Fruit fly (Drosophila melanogaster): ENCODE data around the gene Tengl2.
A peak's percentile ranks its signal among the peaks of the same experiment; 100 is the strongest.

The Tengl2 gene

DNA sequence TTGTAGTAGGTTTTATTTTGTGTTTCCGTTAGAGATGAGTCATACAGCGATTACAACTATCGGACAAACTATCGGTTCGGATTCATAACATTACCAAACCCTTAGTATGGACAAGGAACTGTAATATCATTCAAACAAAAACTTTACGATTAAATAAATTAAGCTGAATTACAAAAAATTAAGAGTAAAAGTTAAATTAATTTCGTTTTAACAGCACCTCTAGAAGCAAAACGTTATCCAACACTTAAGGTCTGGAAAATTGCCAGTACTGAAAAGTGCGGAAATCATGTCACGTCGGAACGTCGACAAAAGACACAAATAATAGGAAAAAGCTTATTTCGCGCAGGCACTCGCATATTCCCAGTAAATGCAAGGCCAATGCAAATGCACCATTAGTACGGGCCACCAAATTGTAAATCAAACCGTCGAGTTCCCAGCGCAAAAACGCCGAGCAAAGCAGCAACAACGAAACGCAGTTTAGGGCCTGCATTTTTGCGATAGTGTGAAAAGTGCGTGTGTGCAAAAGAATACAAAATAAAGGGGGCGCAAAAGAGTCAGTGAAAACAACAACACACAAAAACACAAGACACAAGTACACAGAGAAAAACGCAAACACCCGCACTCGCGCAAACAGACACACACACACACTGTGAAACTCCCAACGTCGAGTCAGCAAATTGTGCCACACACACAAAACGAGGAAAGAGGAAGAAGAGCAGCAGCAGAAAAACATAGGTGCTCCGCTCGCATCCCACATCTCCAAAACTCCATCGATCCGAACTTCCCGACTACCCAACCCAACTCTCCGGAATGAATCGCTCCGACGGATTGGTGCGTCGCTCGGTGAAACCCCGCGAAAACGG is 12.7 kb downstream of the Tengl2 start, which contains the start of the genes CG15387 and sau (continued):
- peak; percentile 88 for TF ChIP-seq Sox14 (GFP tag; optimal IDR thresholded peaks at IDR 0.05)
- TF ChIP-seq CG7368 (GFP tag; optimal IDR thresholded peaks at IDR 0.05), result peak; percentile 75
- peak; percentile 50 for TF ChIP-seq spab (GFP tag; optimal IDR thresholded peaks at IDR 0.05)
- peak; percentile 90 for TF ChIP-seq Hr4 (GFP tag; optimal IDR thresholded peaks at IDR 0.05)
- TF ChIP-seq eg (GFP tag; IDR thresholded peaks at IDR 0.05), result peak; percentile 77
- peak; percentile 59 for TF ChIP-seq fd85E (GFP tag; optimal IDR thresholded peaks at IDR 0.05)
- peak; percentile 56 for TF ChIP-seq CG15336 (GFP tag; IDR thresholded peaks at IDR 0.05)
- peak; percentile 53 for TF ChIP-seq CG6808 (GFP tag; optimal IDR thresholded peaks at IDR 0.05)
- peak; percentile 57 for TF ChIP-seq CG8319 (GFP tag; optimal IDR thresholded peaks at IDR 0.05)
- peak; percentile 2 for TF ChIP-seq CG16779 (tag; optimal IDR thresholded peaks at IDR 0.05)
- peak; percentile 54 for TF ChIP-seq dac (GFP tag; optimal IDR thresholded peaks at IDR 0.05)
- TF ChIP-seq CG11294 (GFP tag; IDR thresholded peaks at IDR 0.05), result peak; percentile 45; the same call in 1 of the 2 replicates
- peak; percentile 90 for TF ChIP-seq topi (GFP tag; optimal IDR thresholded peaks at IDR 0.05)
- TF ChIP-seq Sox15 (GFP tag; optimal IDR thresholded peaks at IDR 0.05), result peak; percentile 71
- peak; percentile 93 for TF ChIP-seq lz (GFP tag; optimal IDR thresholded peaks at IDR 0.05)
- peak; percentile 42 for TF ChIP-seq Lpt (GFP tag; optimal IDR thresholded peaks at IDR 0.05)
- peak; percentile 43 for TF ChIP-seq CG9139 (GFP tag; optimal IDR thresholded peaks at IDR 0.05)
- peak; percentile 67 for TF ChIP-seq fd59A (GFP tag; optimal IDR thresholded peaks at IDR 0.05)

DNA sequence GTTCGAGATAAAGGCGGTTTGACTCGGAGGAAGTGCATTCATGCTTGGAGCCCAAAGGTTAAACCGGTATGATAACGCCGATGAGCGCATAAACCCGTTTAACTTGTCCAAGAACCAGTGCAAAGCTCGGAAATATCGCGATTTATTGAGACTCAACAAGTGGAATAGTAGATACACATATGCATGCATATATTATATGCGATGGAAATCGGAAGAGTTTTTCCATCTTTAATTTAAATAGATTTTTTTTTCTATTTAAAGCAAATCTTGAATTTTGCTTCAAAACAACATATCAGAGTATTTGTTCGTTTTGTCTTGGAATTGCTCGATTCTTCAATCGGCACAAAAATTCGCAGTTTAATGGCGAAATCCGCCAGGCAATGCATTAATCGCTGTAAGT is 16.8 kb downstream of the Tengl2 start:
- TF ChIP-seq Met (GFP tag; optimal IDR thresholded peaks at IDR 0.05), result no peak
- TF ChIP-seq eg (GFP tag; IDR thresholded peaks at IDR 0.05), result 0 out of 3 replicates have a peak, but pooled peaks have one; percentile 38
- TF ChIP-seq CG10631 (GFP tag; optimal IDR thresholded peaks at IDR 0.05), result no peak
- no peak for TF ChIP-seq dac (GFP tag; optimal IDR thresholded peaks at IDR 0.05)
- peak; percentile 33 for TF ChIP-seq CG6276 (GFP tag; optimal IDR thresholded peaks at IDR 0.05)
- TF ChIP-seq ss (GFP tag; optimal IDR thresholded peaks at IDR 0.05), result peak in 1 of 2 experiments; percentile 6
- TF ChIP-seq CG3032 (tag; optimal IDR thresholded peaks at IDR 0.05), result no peak
- no peak for TF ChIP-seq CG16779 (tag; optimal IDR thresholded peaks at IDR 0.05)
- no peak for TF ChIP-seq CG6808 (GFP tag; optimal IDR thresholded peaks at IDR 0.05)
- TF ChIP-seq svp (GFP tag), result peak; percentile 78
- TF ChIP-seq CG10669 (GFP tag; optimal IDR thresholded peaks at IDR 0.05), result no peak
- peak; percentile 78 for TF ChIP-seq Eip78C (GFP tag)
- TF ChIP-seq CG8119 (GFP tag; IDR thresholded peaks at IDR 0.05), result peak; percentile 48; the same call in 1 of the 3 replicates
- peak; percentile 4 for TF ChIP-seq CG3919 (GFP tag; optimal IDR thresholded peaks at IDR 0.05)
- peak; percentile 8 for TF ChIP-seq dsx (GFP tag; optimal IDR thresholded peaks at IDR 0.05; ENCODE audit: poor library complexity, severe bottlenecking)
- TF ChIP-seq vri (GFP tag; optimal IDR thresholded peaks at IDR 0.05), result no peak
- no peak for TF ChIP-seq lz (GFP tag; optimal IDR thresholded peaks at IDR 0.05)
- TF ChIP-seq CG11762 (GFP tag; optimal IDR thresholded peaks at IDR 0.05; ENCODE audit: insufficient read depth), result no peak
- TF ChIP-seq fd85E (GFP tag; optimal IDR thresholded peaks at IDR 0.05), result no peak
- no peak for TF ChIP-seq acj6 (GFP tag; optimal IDR thresholded peaks at IDR 0.05)
- TF ChIP-seq OdsH (GFP tag; optimal IDR thresholded peaks at IDR 0.05), result peak; percentile 30
- TF ChIP-seq CG6163 (GFP tag; IDR thresholded peaks at IDR 0.05), result peak; percentile 41; the same call in 1 of the 3 replicates
- TF ChIP-seq Eip75B (GFP tag; optimal IDR thresholded peaks at IDR 0.05), result no peak
- TF ChIP-seq Ets21C (GFP tag; optimal IDR thresholded peaks at IDR 0.05), result no peak
- peak; percentile 10 for TF ChIP-seq pdm3 (GFP tag; optimal IDR thresholded peaks at IDR 0.05)
- TF ChIP-seq CG32006 (GFP tag; optimal IDR thresholded peaks at IDR 0.05), result peak; percentile 46

Data from whole organism, prepupa.